Worm (Caenorhabditis elegans): Measurements from ENCODE around the gene puf-3.

ce11 chrIV:13465797-13466196 lies 46.2 kb downstream of the puf-3 start, which contains the start of gene fezf-1:
- TF ChIP-seq ceh-2 (tag; optimal IDR thresholded peaks at IDR 0.05) (no peak), madf-2 (tag; optimal IDR thresholded peaks at IDR 0.05) (no peak), mec-3 (tag; optimal IDR thresholded peaks at IDR 0.05; ENCODE audit: borderline replicate concordance) (no peak), ets-4 (tag; optimal IDR thresholded peaks at IDR 0.05) (no peak), tbx-7 (tag; optimal IDR thresholded peaks at IDR 0.05) (no peak)

Data from whole organism, late embryonic.